Fruit fly (Drosophila melanogaster): ENCODE results near the gene c11.1.

c11.1 gene

dm6 chrX:9255964-9256520 is 26.9 kb downstream of the c11.1 start, which contains the start of gene ric8a (continued):
- no peak for TF ChIP-seq CG3163 (GFP tag; optimal IDR thresholded peaks at IDR 0.05)
- no peak for TF ChIP-seq CG10565 (GFP tag; optimal IDR thresholded peaks at IDR 0.05)
- no peak for TF ChIP-seq Mad (GFP tag; optimal IDR thresholded peaks at IDR 0.05)
- no peak for TF ChIP-seq Dad (GFP tag; optimal IDR thresholded peaks at IDR 0.05)
- no peak for TF ChIP-seq Oli (tag; optimal IDR thresholded peaks at IDR 0.05)
- no peak for TF ChIP-seq CG16779 (GFP tag; IDR thresholded peaks at IDR 0.05)
- no peak for TF ChIP-seq Nf-YA (GFP tag; IDR thresholded peaks at IDR 0.05)
- peak; percentile 36 for TF ChIP-seq CoRest (tag; optimal IDR thresholded peaks at IDR 0.05)
- no peak for TF ChIP-seq CG11695 (GFP tag; IDR thresholded peaks at IDR 0.05)
- TF ChIP-seq CG9215 (GFP tag; IDR thresholded peaks at IDR 0.05): no peak
- TF ChIP-seq CG1024 (GFP tag; IDR thresholded peaks at IDR 0.05): no peak
- no peak for TF ChIP-seq CG1792 (GFP tag; optimal IDR thresholded peaks at IDR 0.05)
- TF ChIP-seq Lhr (GFP tag; optimal IDR thresholded peaks at IDR 0.05): no peak
- no peak for TF ChIP-seq B-H1 (GFP tag; IDR thresholded peaks at IDR 0.05)
- TF ChIP-seq dm (GFP tag; optimal IDR thresholded peaks at IDR 0.05): no peak
- TF ChIP-seq PHDP (tag; optimal IDR thresholded peaks at IDR 0.05): no peak
- TF ChIP-seq CG11504 (tag; optimal IDR thresholded peaks at IDR 0.05): no peak
- peak; percentile 76 for TF ChIP-seq unc-4 (GFP tag; IDR thresholded peaks at IDR 0.05; ENCODE audit: partially characterized antibody)
- no peak for TF ChIP-seq Xrp1 (GFP tag; IDR thresholded peaks at IDR 0.05)
- no peak for TF ChIP-seq Dip3 (GFP tag; optimal IDR thresholded peaks at IDR 0.05)
- no peak for TF ChIP-seq slp2 (GFP tag; optimal IDR thresholded peaks at IDR 0.05)
- no peak for TF ChIP-seq disco-r (GFP tag; optimal IDR thresholded peaks at IDR 0.05)
- TF ChIP-seq pros (GFP tag; optimal IDR thresholded peaks at IDR 0.05): no peak
- TF ChIP-seq lola (GFP tag; optimal IDR thresholded peaks at IDR 0.05): no peak
- TF ChIP-seq CG6654 (GFP tag; optimal IDR thresholded peaks at IDR 0.05): no peak
- peak; percentile 81 for TF ChIP-seq CG13287 (GFP tag; IDR thresholded peaks at IDR 0.05; ENCODE audit: partially characterized antibody)
- no peak for TF ChIP-seq CG13775 (GFP tag; optimal IDR thresholded peaks at IDR 0.05)
- no peak for TF ChIP-seq CG2875 (GFP tag; optimal IDR thresholded peaks at IDR 0.05)
- peak; percentile 52 for TF ChIP-seq stwl (tag; optimal IDR thresholded peaks at IDR 0.05)
- no peak for TF ChIP-seq luna (GFP tag; optimal IDR thresholded peaks at IDR 0.05)
- no peak for TF ChIP-seq slou (GFP tag; optimal IDR thresholded peaks at IDR 0.05)
- TF ChIP-seq D (optimal IDR thresholded peaks at IDR 0.05): no peak
- TF ChIP-seq D (GFP tag; optimal IDR thresholded peaks at IDR 0.05): no peak
- no peak for TF ChIP-seq sug (tag; optimal IDR thresholded peaks at IDR 0.05)
- TF ChIP-seq CG17802 (tag; optimal IDR thresholded peaks at IDR 0.05): no peak
- TF ChIP-seq vnd (GFP tag; IDR thresholded peaks at IDR 0.05; ENCODE audit: partially characterized antibody): peak; percentile 75
- TF ChIP-seq CG3407 (GFP tag; optimal IDR thresholded peaks at IDR 0.05): no peak
- no peak for TF ChIP-seq CG12942 (GFP tag; optimal IDR thresholded peaks at IDR 0.05)
- TF ChIP-seq CG9437 (GFP tag; optimal IDR thresholded peaks at IDR 0.05): no peak
- no peak for TF ChIP-seq CG31365 (tag; optimal IDR thresholded peaks at IDR 0.05)
- TF ChIP-seq seq (GFP tag; IDR thresholded peaks at IDR 0.05): no peak
- TF ChIP-seq en (GFP tag; optimal IDR thresholded peaks at IDR 0.05): no peak
- TF ChIP-seq CG18619 (GFP tag; optimal IDR thresholded peaks at IDR 0.05): no peak
- peak; percentile 10 for TF ChIP-seq CTCF (GFP tag; optimal IDR thresholded peaks at IDR 0.05)
- no peak for TF ChIP-seq Max (GFP tag; optimal IDR thresholded peaks at IDR 0.05)
- no peak for TF ChIP-seq sc (optimal IDR thresholded peaks at IDR 0.05)
- no peak for TF ChIP-seq sc (GFP tag; optimal IDR thresholded peaks at IDR 0.05)
- TF ChIP-seq caup (GFP tag; optimal IDR thresholded peaks at IDR 0.05; ENCODE audit: severe bottlenecking): no peak
- TF ChIP-seq H2.0 (GFP tag; IDR thresholded peaks at IDR 0.05): no peak
- TF ChIP-seq CG12219 (GFP tag; optimal IDR thresholded peaks at IDR 0.05): no peak
- no peak for TF ChIP-seq CG12104 (GFP tag; optimal IDR thresholded peaks at IDR 0.05)
- no peak for TF ChIP-seq pnt (GFP tag; optimal IDR thresholded peaks at IDR 0.05)

All from whole organism, embryonic.